Fruit fly (Drosophila melanogaster) whole organism, wandering third instar larva: ENCODE results near the gene CG42246.

Experiments used
- Abd-B ChIP-seq: fragments of >200 bp; optimal IDR thresholded peaks from 2 replicates; lab custom pipeline; 2017; ENCODE audit warnings: missing biosample characterization, missing genetic modification characterization
- CG32264 ChIP-seq: fragments of 200-800 bp; sonication (Bioruptor generic); optimal IDR thresholded peaks from 2 replicates; lab custom pipeline; 2016; ENCODE audit warnings: missing biosample characterization, missing genetic modification characterization
- CG9705 ChIP-seq: fragments of 200-800 bp; sonication (Bioruptor generic); optimal IDR thresholded peaks from 2 replicates; lab custom pipeline; 2018; ENCODE audit warnings: missing biosample characterization, mild to moderate bottlenecking, missing genetic modification characterization
- CrebA ChIP-seq: fragments of 200-800 bp; sonication (Bioruptor generic); optimal IDR thresholded peaks from 2 replicates; lab custom pipeline; 2016; ENCODE audit warnings: missing biosample characterization, mild to moderate bottlenecking, missing genetic modification characterization, borderline replicate concordance
- Dfd ChIP-seq: fragments of >200 bp; optimal IDR thresholded peaks from 2 replicates; lab custom pipeline; 2017; ENCODE audit warnings: missing biosample characterization, missing genetic modification characterization
- Dif ChIP-seq: fragments of 200-275, 200-300 bp; sonication (Bioruptor generic); optimal IDR thresholded peaks from 2 replicates; lab custom pipeline; 2018; ENCODE audit warnings: missing biosample characterization, missing genetic modification characterization; ENCODE audit not compliant: partially characterized antibody
- GATAd ChIP-seq: sonication (Bioruptor generic); optimal IDR thresholded peaks from 2 replicates; lab custom pipeline; 2016; ENCODE audit warnings: missing biosample characterization, missing genetic modification characterization
- HLH106 ChIP-seq: fragments of 200-800 bp; optimal IDR thresholded peaks from 3 replicates; lab custom pipeline; 2019; ENCODE audit warnings: missing biosample characterization, mild to moderate bottlenecking, missing genetic modification characterization, moderate library complexity
- Hnf4 ChIP-seq: fragments of 200-800 bp; sonication (Bioruptor generic); optimal IDR thresholded peaks from 2 replicates; lab custom pipeline; 2016; ENCODE audit warnings: missing biosample characterization, mild to moderate bottlenecking, missing genetic modification characterization
- Hr78 ChIP-seq: fragments of >200 bp; optimal IDR thresholded peaks from 2 replicates; lab custom pipeline; 2017; ENCODE audit warnings: missing biosample characterization, missing genetic modification characterization
- Jra ChIP-seq: sonication (Bioruptor generic); optimal IDR thresholded peaks from 2 replicates; lab custom pipeline; 2016; ENCODE audit warnings: missing biosample characterization, missing genetic modification characterization
- Mio ChIP-seq: sonication (Bioruptor generic); optimal IDR thresholded peaks from 2 replicates; lab custom pipeline; 2016; ENCODE audit warnings: missing biosample characterization, missing genetic modification characterization
- Myc ChIP-seq: fragments of >200 bp; optimal IDR thresholded peaks from 2 replicates; lab custom pipeline; 2017
- N ChIP-seq: fragments of >200 bp; optimal IDR thresholded peaks from 2 replicates; lab custom pipeline; 2018; ENCODE audit warnings: missing biosample characterization, missing external identifiers, missing genetic modification characterization
- OdsH ChIP-seq: fragments of 200-800 bp; sonication (Bioruptor generic); optimal IDR thresholded peaks from 2 replicates; lab custom pipeline; 2016; ENCODE audit warnings: missing biosample characterization, mild to moderate bottlenecking, missing genetic modification characterization
- Rel ChIP-seq, 2 experiments: fragments of 200-800 bp; sonication (Bioruptor generic) in 1 of 2; optimal IDR thresholded peaks; 2 replicates in 1 of 2; 3 replicates in 1 of 2; lab custom pipeline; 2016 to 2019; ENCODE audit warnings: mild to moderate bottlenecking in 2 of 2, missing biosample characterization in 2 of 2, missing genetic modification characterization in 2 of 2, moderate library complexity in 1 of 2
- Sp1 ChIP-seq: fragments of 200-800 bp; sonication (Bioruptor generic); optimal IDR thresholded peaks from 3 replicates; lab custom pipeline; 2019; ENCODE audit warnings: missing biosample characterization, mild to moderate bottlenecking, missing genetic modification characterization, moderate library complexity
- Vsx2 ChIP-seq: fragments of 200-300, 225-300 bp; sonication (Bioruptor generic); optimal IDR thresholded peaks from 2 replicates; lab custom pipeline; 2018; ENCODE audit warnings: missing biosample characterization, missing genetic modification characterization; ENCODE audit not compliant: partially characterized antibody
- br ChIP-seq: fragments of 200-800 bp; sonication (Bioruptor generic); optimal IDR thresholded peaks from 2 replicates; lab custom pipeline; 2016; ENCODE audit warnings: missing biosample characterization, missing genetic modification characterization
- brk ChIP-seq: fragments of 200-800 bp; sonication (Bioruptor generic); optimal IDR thresholded peaks from 2 replicates; lab custom pipeline; 2016; ENCODE audit warnings: missing biosample characterization, mild to moderate bottlenecking, missing genetic modification characterization
- dl ChIP-seq, 2 experiments: fragments of 175-275, 200-275 bp in 1 of 2; fragments of 200-275 bp in 1 of 2; sonication (Bioruptor generic); optimal IDR thresholded peaks; lab custom pipeline; 2018; ENCODE audit warnings: mild to moderate bottlenecking in 2 of 2, missing biosample characterization in 2 of 2, missing genetic modification characterization in 2 of 2, moderate library complexity in 2 of 2; ENCODE audit not compliant: partially characterized antibody in 2 of 2, insufficient read depth in 1 of 2
- dmrt93B ChIP-seq: fragments of 200-800 bp; sonication (Bioruptor generic); optimal IDR thresholded peaks from 2 replicates; lab custom pipeline; 2018; ENCODE audit warnings: missing biosample characterization, mild to moderate bottlenecking, missing genetic modification characterization
- dsf ChIP-seq: sonication (Bioruptor generic); optimal IDR thresholded peaks from 2 replicates; lab custom pipeline; 2016; ENCODE audit warnings: missing biosample characterization, missing genetic modification characterization, borderline replicate concordance
- foxo ChIP-seq, 2 experiments: fragments of 200-800 bp; sonication (Bioruptor generic); optimal IDR thresholded peaks; 2 replicates in 1 of 2; 3 replicates in 1 of 2; lab custom pipeline; 2016 to 2017; ENCODE audit warnings: missing biosample characterization in 2 of 2, missing genetic modification characterization in 2 of 2
- fru ChIP-seq: fragments of 200-800 bp; sonication (Bioruptor generic); optimal IDR thresholded peaks from 3 replicates; lab custom pipeline; 2016; ENCODE audit warnings: missing biosample characterization, mild to moderate bottlenecking, missing genetic modification characterization
- h ChIP-seq: fragments of 200-800 bp; sonication (Bioruptor generic); optimal IDR thresholded peaks from 3 replicates; lab custom pipeline; 2016; ENCODE audit warnings: missing biosample characterization, mild to moderate bottlenecking, missing genetic modification characterization
- jim ChIP-seq: fragments of 175-275, 200-325 bp; sonication (Bioruptor generic); optimal IDR thresholded peaks from 2 replicates; lab custom pipeline; 2016; ENCODE audit warnings: missing biosample characterization, mild to moderate bottlenecking, missing genetic modification characterization
- lola ChIP-seq: fragments of >200 bp; optimal IDR thresholded peaks from 2 replicates; lab custom pipeline; 2017; ENCODE audit warnings: missing biosample characterization, missing genetic modification characterization
- pan ChIP-seq: fragments of >200 bp; optimal IDR thresholded peaks from 2 replicates; lab custom pipeline; 2017
- psq ChIP-seq: fragments of 200-800 bp; sonication (Bioruptor generic); optimal IDR thresholded peaks from 3 replicates; lab custom pipeline; 2017; ENCODE audit warnings: missing biosample characterization, mild to moderate bottlenecking, missing genetic modification characterization, moderate library complexity
- rgr ChIP-seq: fragments of 200-800 bp; sonication (Bioruptor generic); optimal IDR thresholded peaks from 3 replicates; lab custom pipeline; 2016; ENCODE audit warnings: missing biosample characterization, mild to moderate bottlenecking, missing genetic modification characterization
- sage ChIP-seq: fragments of 200-800 bp; sonication (Bioruptor generic); optimal IDR thresholded peaks from 2 replicates; lab custom pipeline; 2016; ENCODE audit warnings: missing biosample characterization, mild to moderate bottlenecking, missing genetic modification characterization
- sv ChIP-seq: fragments of 200-800 bp; sonication (Bioruptor generic); optimal IDR thresholded peaks from 3 replicates; lab custom pipeline; 2016; ENCODE audit warnings: missing biosample characterization, missing genetic modification characterization
- tai ChIP-seq: sonication (Bioruptor generic); optimal IDR thresholded peaks from 2 replicates; lab custom pipeline; 2016; ENCODE audit warnings: missing biosample characterization, missing genetic modification characterization
- usp ChIP-seq: fragments of >200 bp; optimal IDR thresholded peaks from 2 replicates; lab custom pipeline; 2017; ENCODE audit warnings: missing biosample characterization, missing genetic modification characterization
- woc ChIP-seq: sonication (Bioruptor generic); optimal IDR thresholded peaks from 2 replicates; lab custom pipeline; 2016; ENCODE audit warnings: missing biosample characterization, mild to moderate bottlenecking, missing genetic modification characterization

Gene CG42246

DNA sequence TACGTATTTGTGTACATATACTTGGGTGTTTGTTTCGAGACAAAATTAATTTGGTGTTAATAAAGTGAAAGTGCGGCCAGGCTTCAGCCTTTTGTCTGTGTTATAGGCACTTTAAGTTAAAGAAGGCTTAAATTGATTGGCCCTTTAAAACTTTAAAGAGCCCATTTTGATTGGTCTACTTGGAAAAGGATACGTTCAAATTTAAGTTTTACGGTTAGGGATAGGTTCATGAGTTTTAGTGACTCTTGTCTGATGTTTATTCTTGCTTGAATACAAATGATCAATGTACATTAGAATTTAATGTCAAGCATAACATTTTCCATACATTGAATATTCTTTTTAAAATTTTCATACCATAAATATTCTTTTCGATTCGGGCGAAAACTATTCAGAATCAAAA lies 4.8 kb downstream of the CG42246 start, which contains the start of gene CG32727:
CG32727 (plus strand) TSS at position 301 of the 400 bp plus-strand sequence.
- no peak for TF ChIP-seq Dfd (GFP tag; lab: Kevin White, UChicago)
- no peak for TF ChIP-seq Jra (GFP tag; lab: Kevin White, UChicago)
- TF ChIP-seq br = no peak
- TF ChIP-seq woc = no peak
- no peak for TF ChIP-seq jim
- TF ChIP-seq dsf = no peak
- TF ChIP-seq, all 38 proteins: peak for 0

DNA sequence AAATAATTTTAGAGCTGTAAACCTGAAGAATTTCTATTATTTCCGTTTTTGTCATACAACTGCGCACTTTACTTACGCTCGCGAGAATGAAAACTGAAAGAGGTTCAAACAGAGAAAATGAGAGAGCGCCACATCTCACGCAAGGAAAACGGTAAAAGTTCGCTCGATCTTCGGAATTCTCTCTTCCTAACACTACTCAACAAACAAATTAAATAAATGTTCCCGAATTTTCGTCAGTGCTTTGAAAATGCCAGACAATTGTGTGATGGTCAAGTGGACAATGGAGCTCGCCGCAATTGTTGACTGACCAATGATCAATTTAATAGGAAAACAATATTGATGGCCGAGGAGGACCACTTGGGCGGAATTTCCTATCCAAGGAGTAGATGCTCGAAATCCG lies 6.0 kb downstream of the CG42246 start, which contains the start of gene CG1677:
CG1677 (minus strand) TSS at position 101 of the 400 bp plus-strand sequence.
- TF ChIP-seq jim = no peak
- TF ChIP-seq dsf = no peak
- TF ChIP-seq Dfd (GFP tag; lab: Kevin White, UChicago) = no peak
- TF ChIP-seq CrebA (GFP tag; lab: Kevin White, UChicago) = no peak
- no peak for TF ChIP-seq dmrt93B

DNA sequence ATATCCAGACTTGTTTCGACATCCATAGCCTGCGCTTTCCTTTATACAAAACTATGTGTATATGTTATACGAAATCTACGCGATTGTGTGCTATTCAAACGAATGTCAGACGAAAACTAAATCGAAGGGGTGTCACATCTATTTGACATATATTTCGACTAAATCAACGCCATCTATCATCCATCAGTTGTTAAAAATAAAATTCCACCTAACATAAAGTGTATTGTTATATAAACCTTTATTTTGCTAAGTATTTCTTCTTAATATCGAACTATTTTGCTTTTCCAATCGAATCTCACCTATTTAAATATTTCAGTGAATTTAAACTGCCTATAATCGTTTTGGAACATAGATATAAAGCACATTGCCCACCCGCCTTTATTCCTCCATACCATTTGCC lies 8.6 kb downstream of the CG42246 start, which contains the start of gene CG15035:
CG15035 (minus strand) TSS at position 101 of the 400 bp plus-strand sequence.
- TF ChIP-seq Sp1 (GFP tag; lab: Kevin White, UChicago) (no peak), sage (GFP tag; lab: Kevin White, UChicago) (no peak), dmrt93B (no peak), fru (GFP tag; lab: Kevin White, UChicago) (no peak), br (no peak), foxo (GFP tag; optimal IDR thresholded peaks at IDR 0.05; lab: Kevin White, UChicago) (no peak), HLH106 (tag; lab: Kevin White, UChicago) (no peak), brk (GFP tag; lab: Kevin White, UChicago) (no peak), Mio (GFP tag; lab: Kevin White, UChicago) (no peak), GATAd (GFP tag; lab: Kevin White, UChicago) (no peak), Dfd (GFP tag; lab: Kevin White, UChicago) (no peak)

DNA sequence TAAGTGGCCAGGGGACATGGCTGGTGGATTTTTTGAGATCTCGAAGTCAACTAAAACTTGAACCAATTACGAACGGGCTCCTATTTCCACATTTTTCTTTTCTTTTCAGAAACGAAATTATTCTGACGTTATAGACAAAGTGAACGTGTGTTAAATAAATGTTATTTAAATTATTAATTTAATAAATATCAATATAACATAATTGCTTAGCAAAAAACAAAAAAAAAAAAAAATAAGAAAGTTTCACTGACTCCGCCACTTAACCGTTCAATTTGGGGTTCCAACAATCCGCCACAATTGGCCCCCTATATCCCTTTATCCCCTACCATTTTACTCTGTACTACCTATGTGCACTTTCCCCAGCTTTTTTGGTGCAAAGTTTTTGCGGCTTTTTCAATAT lies 28.8 kb downstream of the CG42246 start, which contains the start of gene CG42781:
CG42781 (minus strand) TSS at position 101 of the 400 bp plus-strand sequence.
- TF ChIP-seq woc (no peak), Abd-B (no peak), usp (GFP tag; lab: Kevin White, UChicago) (no peak), sv (no peak), tai (GFP tag; lab: Kevin White, UChicago) (no peak), CrebA (GFP tag; lab: Kevin White, UChicago) (no peak), dmrt93B (no peak), rgr (GFP tag; lab: Kevin White, UChicago) (no peak), Mio (GFP tag; lab: Kevin White, UChicago) (no peak), h (no peak), Jra (GFP tag; lab: Kevin White, UChicago) (no peak), fru (GFP tag; lab: Kevin White, UChicago) (no peak), OdsH (GFP tag; lab: Kevin White, UChicago) (no peak), Sp1 (GFP tag; lab: Kevin White, UChicago) (no peak), Hnf4 (GFP tag; lab: Kevin White, UChicago) (no peak), br (no peak)

DNA sequence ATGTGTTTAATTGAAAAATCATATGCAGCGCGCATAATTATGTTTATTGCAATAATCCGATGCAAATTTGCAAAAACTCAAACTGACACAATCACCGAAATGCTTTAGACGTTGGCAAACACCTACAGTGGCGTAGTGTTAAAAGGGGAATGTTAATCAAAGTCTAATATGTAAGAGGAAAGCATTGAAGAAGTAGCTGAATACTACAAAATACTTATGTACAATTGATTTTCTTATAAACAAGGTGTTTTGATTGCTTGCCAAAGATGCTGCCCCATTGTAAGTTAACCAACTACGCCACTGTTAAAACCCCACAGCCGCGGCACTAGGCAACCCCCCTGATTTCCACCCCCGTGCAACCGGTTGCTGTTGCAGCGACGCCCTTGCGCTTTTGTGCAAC lies 32.1 kb downstream of the CG42246 start:
- no peak for TF ChIP-seq jim
- TF ChIP-seq HLH106 (tag; lab: Kevin White, UChicago) = peak; percentile 43
- no peak for TF ChIP-seq Rel (GFP tag; optimal IDR thresholded peaks at IDR 0.05; lab: Kevin White, UChicago)
- no peak for TF ChIP-seq Rel (tag; optimal IDR thresholded peaks at IDR 0.05; lab: Kevin White, UChicago)
- no peak for TF ChIP-seq Dif (GFP tag; lab: Kevin White, UChicago)
- TF ChIP-seq brk (GFP tag; lab: Kevin White, UChicago) = no peak
- no peak for TF ChIP-seq tai (GFP tag; lab: Kevin White, UChicago)
- peak; percentile 6 for TF ChIP-seq dmrt93B
- no peak for TF ChIP-seq dsf
- TF ChIP-seq OdsH (GFP tag; lab: Kevin White, UChicago) = peak; percentile 12
- no peak for TF ChIP-seq Abd-B
- TF ChIP-seq Mio (GFP tag; lab: Kevin White, UChicago) = no peak
- TF ChIP-seq h = peak; percentile 18
- no peak for TF ChIP-seq usp (GFP tag; lab: Kevin White, UChicago)
- TF ChIP-seq fru (GFP tag; lab: Kevin White, UChicago) = peak; percentile 38
- no peak for TF ChIP-seq woc
- TF ChIP-seq sv = no peak
- TF ChIP-seq foxo (GFP tag; optimal IDR thresholded peaks at IDR 0.05; lab: Kevin White, UChicago) = peak in 1 of 2 experiments; percentile 40
- no peak for TF ChIP-seq Jra (GFP tag; lab: Kevin White, UChicago)
- no peak for TF ChIP-seq Hnf4 (GFP tag; lab: Kevin White, UChicago)
- TF ChIP-seq Hr78 (GFP tag; lab: Kevin White, UChicago) = no peak
- no peak for TF ChIP-seq Vsx2 (GFP tag; lab: Kevin White, UChicago)
- no peak for TF ChIP-seq pan (lab: Kevin White, UChicago)
- no peak for TF ChIP-seq CG32264 (GFP tag; lab: Kevin White, UChicago)
- no peak for TF ChIP-seq Dfd (GFP tag; lab: Kevin White, UChicago)
- TF ChIP-seq CrebA (GFP tag; lab: Kevin White, UChicago) = no peak
- no peak for TF ChIP-seq dl (GFP tag; optimal IDR thresholded peaks at IDR 0.05; lab: Kevin White, UChicago; ENCODE audit: insufficient read depth in 1 of 2, partially characterized antibody in 2 of 2)
- no peak for TF ChIP-seq br
- peak; percentile 41 for TF ChIP-seq Sp1 (GFP tag; lab: Kevin White, UChicago)
- no peak for TF ChIP-seq rgr (GFP tag; lab: Kevin White, UChicago)
- no peak for TF ChIP-seq CG9705 (GFP tag; lab: Kevin White, UChicago)
- no peak for TF ChIP-seq Myc (lab: Kevin White, UChicago)
- no peak for TF ChIP-seq lola
- TF ChIP-seq N (GFP tag; lab: Kevin White, UChicago) = no peak
- TF ChIP-seq GATAd (GFP tag; lab: Kevin White, UChicago) = no peak
- no peak for TF ChIP-seq psq (GFP tag; lab: Kevin White, UChicago)
